Fruit fly (Drosophila melanogaster): ENCODE data around the gene HP1D3csd.

The HP1D3csd gene

dm6 chrX:19144785-19145422, 45.1 kb upstream of the HP1D3csd start (continued):
- TF ChIP-seq jumu (GFP tag; optimal IDR thresholded peaks at IDR 0.05): no peak
- TF ChIP-seq nmo (GFP tag; optimal IDR thresholded peaks at IDR 0.05): peak; percentile 32
- no peak for TF ChIP-seq tna (GFP tag; IDR thresholded peaks at IDR 0.05; ENCODE audit: partially characterized antibody)

dm6 chrX:19146421-19146952, 43.5 kb upstream of the HP1D3csd start:
- TF ChIP-seq HmgD (GFP tag; optimal IDR thresholded peaks at IDR 0.05): no peak
- no peak for TF ChIP-seq schlank (tag; optimal IDR thresholded peaks at IDR 0.05)
- TF ChIP-seq fd64A (GFP tag; optimal IDR thresholded peaks at IDR 0.05): no peak
- peak; percentile 15; the same call in 1 of the 2 replicates for TF ChIP-seq MBD-R2 (GFP tag; IDR thresholded peaks at IDR 0.05)
- no peak for TF ChIP-seq Doc2 (GFP tag; IDR thresholded peaks at IDR 0.05)
- no peak for TF ChIP-seq CG3838 (GFP tag; optimal IDR thresholded peaks at IDR 0.05)
- TF ChIP-seq zen2 (GFP tag; IDR thresholded peaks at IDR 0.05; ENCODE audit: partially characterized antibody): no peak
- no peak for TF ChIP-seq CTCF (GFP tag; optimal IDR thresholded peaks at IDR 0.05)
- TF ChIP-seq CG10543 (GFP tag; optimal IDR thresholded peaks at IDR 0.05): no peak
- peak; percentile 72 for TF ChIP-seq CG10321 (GFP tag; IDR thresholded peaks at IDR 0.05)
- no peak for TF ChIP-seq Gug (GFP tag; IDR thresholded peaks at IDR 0.05)
- TF ChIP-seq ci (GFP tag; IDR thresholded peaks at IDR 0.05): 0 out of 3 replicates have a peak, but pooled peaks have one; percentile 25
- no peak for TF ChIP-seq sima (GFP tag; optimal IDR thresholded peaks at IDR 0.05)
- TF ChIP-seq Hand (GFP tag; optimal IDR thresholded peaks at IDR 0.05): no peak
- no peak for TF ChIP-seq CG17385 (GFP tag; optimal IDR thresholded peaks at IDR 0.05)
- TF ChIP-seq CG13624 (GFP tag; optimal IDR thresholded peaks at IDR 0.05): peak; percentile 72
- TF ChIP-seq Bgb (GFP tag; IDR thresholded peaks at IDR 0.05; ENCODE audit: partially characterized antibody): no peak
- peak; percentile 61 for TF ChIP-seq NK7.1 (GFP tag; optimal IDR thresholded peaks at IDR 0.05)
- no peak for TF ChIP-seq h (optimal IDR thresholded peaks at IDR 0.05)
- no peak for TF ChIP-seq rib (GFP tag; IDR thresholded peaks at IDR 0.05)
- no peak for TF ChIP-seq B-H1 (GFP tag; IDR thresholded peaks at IDR 0.05)
- TF ChIP-seq peb (GFP tag; IDR thresholded peaks at IDR 0.05): no peak
- TF ChIP-seq hkb (optimal IDR thresholded peaks at IDR 0.05): no peak
- peak; percentile 17; the same call in 1 of the 2 replicates for TF ChIP-seq hkb (GFP tag; IDR thresholded peaks at IDR 0.05)
- TF ChIP-seq CG17912 (GFP tag; optimal IDR thresholded peaks at IDR 0.05): no peak
- no peak for TF ChIP-seq Dp (GFP tag; optimal IDR thresholded peaks at IDR 0.05)
- TF ChIP-seq odd (GFP tag; optimal IDR thresholded peaks at IDR 0.05): no peak
- no peak for TF ChIP-seq Taf1 (GFP tag; IDR thresholded peaks at IDR 0.05)
- no peak for TF ChIP-seq cwo (GFP tag; optimal IDR thresholded peaks at IDR 0.05)
- TF ChIP-seq jing (GFP tag; optimal IDR thresholded peaks at IDR 0.05): no peak
- no peak for TF ChIP-seq CG33557 (GFP tag; optimal IDR thresholded peaks at IDR 0.05)
- TF ChIP-seq tll (GFP tag; optimal IDR thresholded peaks at IDR 0.05): no peak
- no peak for TF ChIP-seq nau (GFP tag; optimal IDR thresholded peaks at IDR 0.05)
- no peak for TF ChIP-seq Hmx (GFP tag; optimal IDR thresholded peaks at IDR 0.05)
- TF ChIP-seq inv (GFP tag; IDR thresholded peaks at IDR 0.05; ENCODE audit: partially characterized antibody): no peak
- no peak for TF ChIP-seq prd (optimal IDR thresholded peaks at IDR 0.05)
- peak; percentile 24; the same call in 1 of the 3 replicates for TF ChIP-seq prd (GFP tag; IDR thresholded peaks at IDR 0.05)
- no peak for TF ChIP-seq aop (GFP tag; IDR thresholded peaks at IDR 0.05)
- TF ChIP-seq abd-A (tag; optimal IDR thresholded peaks at IDR 0.05): no peak
- no peak for TF ChIP-seq Rfx (GFP tag; IDR thresholded peaks at IDR 0.05)
- peak; percentile 47 for TF ChIP-seq slbo (GFP tag; IDR thresholded peaks at IDR 0.05)
- TF ChIP-seq CG14667 (GFP tag; IDR thresholded peaks at IDR 0.05): no peak
- TF ChIP-seq kah (GFP tag; optimal IDR thresholded peaks at IDR 0.05): no peak
- peak; percentile 94 for TF ChIP-seq grn (GFP tag; optimal IDR thresholded peaks at IDR 0.05)
- TF ChIP-seq Blimp-1 (GFP tag; optimal IDR thresholded peaks at IDR 0.05): peak; percentile 26
- TF ChIP-seq dmrt11E (tag; optimal IDR thresholded peaks at IDR 0.05): no peak
